Worm (Caenorhabditis elegans) whole organism, late embryonic: ENCODE data around the gene F48G7.5.

ENCODE experiments used
- F13H6.1 ChIP-seq: sonication (generic microtip); optimal IDR thresholded peaks from 2 replicates; lab custom pipeline; 2016; ENCODE audit warnings: missing genetic modification characterization, missing compliant biosample characterization
- Y22D7AL.16 ChIP-seq: sonication (generic microtip); optimal IDR thresholded peaks from 2 replicates; lab custom pipeline; 2016; ENCODE audit warnings: missing genetic modification characterization, missing compliant biosample characterization
- ahr-1 ChIP-seq: sonication (generic microtip); optimal IDR thresholded peaks from 2 replicates; lab custom pipeline; 2016; ENCODE audit warnings: missing genetic modification characterization, missing compliant biosample characterization
- ceh-18 ChIP-seq: sonication (generic microtip); optimal IDR thresholded peaks from 2 replicates; lab custom pipeline; 2016; ENCODE audit warnings: missing genetic modification characterization, missing compliant biosample characterization
- ceh-19 ChIP-seq: fragments of 200-800 bp; sonication (Bioruptor generic); optimal IDR thresholded peaks from 2 replicates; lab custom pipeline; 2018; ENCODE audit warnings: mild to moderate bottlenecking, missing genetic modification characterization, missing compliant biosample characterization
- ceh-2 ChIP-seq: sonication (generic microtip); optimal IDR thresholded peaks from 2 replicates; lab custom pipeline; 2016; ENCODE audit warnings: missing genotype, missing genetic modification characterization, missing compliant biosample characterization
- ceh-22 ChIP-seq: sonication (generic microtip); optimal IDR thresholded peaks from 2 replicates; lab custom pipeline; 2017; ENCODE audit warnings: missing biosample characterization, missing genetic modification characterization
- ceh-31 ChIP-seq: sonication (generic microtip); optimal IDR thresholded peaks from 2 replicates; lab custom pipeline; 2016; ENCODE audit warnings: missing genetic modification characterization, missing compliant biosample characterization
- ceh-6 ChIP-seq: fragments of 200-800 bp; sonication (Bioruptor generic); optimal IDR thresholded peaks from 2 replicates; lab custom pipeline; 2018; ENCODE audit warnings: mild to moderate bottlenecking, missing genetic modification characterization, missing compliant biosample characterization
- ceh-9 ChIP-seq: sonication (generic microtip); optimal IDR thresholded peaks from 2 replicates; lab custom pipeline; 2016; ENCODE audit warnings: mild to moderate bottlenecking, missing genetic modification characterization, inconsistent platforms, missing compliant biosample characterization
- elt-2 ChIP-seq: sonication (generic microtip); optimal IDR thresholded peaks from 2 replicates; lab custom pipeline; 2016; ENCODE audit warnings: missing genetic modification reagents, missing genetic modification characterization, missing compliant biosample characterization
- elt-4 ChIP-seq: sonication (generic microtip); optimal IDR thresholded peaks from 2 replicates; lab custom pipeline; 2016; ENCODE audit warnings: missing genetic modification characterization, missing compliant biosample characterization
- fkh-10 ChIP-seq: fragments of 150-350 bp; optimal IDR thresholded peaks from 2 replicates; lab custom pipeline; 2014; ENCODE audit warnings: missing biosample characterization, missing genetic modification reagents, missing genetic modification characterization
- gmeb-2 ChIP-seq: sonication (generic microtip); optimal IDR thresholded peaks from 2 replicates; lab custom pipeline; 2016; ENCODE audit warnings: missing genetic modification characterization, inconsistent platforms, missing compliant biosample characterization
- hlh-13 ChIP-seq: fragments of 200-800 bp; sonication (Bioruptor generic); optimal IDR thresholded peaks from 2 replicates; lab custom pipeline; 2018; ENCODE audit warnings: mild to moderate bottlenecking, missing genetic modification characterization, missing compliant biosample characterization
- hlh-30 ChIP-seq: sonication (generic microtip); optimal IDR thresholded peaks from 2 replicates; lab custom pipeline; 2017; ENCODE audit warnings: antibody characterized with exemption, missing genetic modification characterization, missing compliant biosample characterization; ENCODE audit not compliant: insufficient read depth
- nfya-1 ChIP-seq: sonication (generic microtip); optimal IDR thresholded peaks from 2 replicates; lab custom pipeline; 2017; ENCODE audit warnings: missing genetic modification characterization, mild to moderate bottlenecking, missing compliant biosample characterization, antibody characterized with exemption, moderate library complexity
- nhr-11 ChIP-seq: fragments of 150-350 bp; optimal IDR thresholded peaks from 2 replicates; lab custom pipeline; 2014; ENCODE audit warnings: missing biosample characterization, missing genetic modification characterization
- npax-4 ChIP-seq: sonication (generic microtip); optimal IDR thresholded peaks from 2 replicates; lab custom pipeline; 2016; ENCODE audit warnings: missing genetic modification characterization, missing compliant biosample characterization
- odd-2 ChIP-seq: sonication (generic microtip); optimal IDR thresholded peaks from 2 replicates; lab custom pipeline; 2017; ENCODE audit warnings: antibody characterized with exemption, mild to moderate bottlenecking, missing genetic modification characterization, missing compliant biosample characterization
- pag-3 ChIP-seq: sonication (generic microtip); optimal IDR thresholded peaks from 2 replicates; lab custom pipeline; 2016; ENCODE audit warnings: missing compliant biosample characterization, missing genetic modification characterization, borderline replicate concordance
- pax-1 ChIP-seq: fragments of 150-350 bp; optimal IDR thresholded peaks from 2 replicates; lab custom pipeline; 2014; ENCODE audit warnings: missing biosample characterization, missing genetic modification characterization
- pha-4 ChIP-seq: fragments of 150-350 bp; optimal IDR thresholded peaks from 2 replicates; lab custom pipeline; 2018; ENCODE audit warnings: missing biosample characterization, missing genetic modification reagents, missing genetic modification characterization
- pqm-1 ChIP-seq: sonication (generic microtip); optimal IDR thresholded peaks from 2 replicates; lab custom pipeline; 2016; ENCODE audit warnings: missing genetic modification characterization, missing compliant biosample characterization
- pros-1 ChIP-seq: fragments of 150-350 bp; optimal IDR thresholded peaks from 2 replicates; lab custom pipeline; 2014; ENCODE audit warnings: missing biosample characterization, missing genetic modification reagents, missing genetic modification characterization
- rnt-1 ChIP-seq: sonication (generic microtip); optimal IDR thresholded peaks from 2 replicates; lab custom pipeline; 2016; ENCODE audit warnings: missing genetic modification characterization, missing compliant biosample characterization
- sox-2 ChIP-seq: fragments of 200-800 bp; sonication (Bioruptor generic); IDR thresholded peaks from 2 replicates; pipeline ENCODE4 v1.3.6; 2022; ENCODE audit warnings: missing genetic modification reagents, missing genetic modification characterization, missing compliant biosample characterization
- syd-9 ChIP-seq: sonication (generic microtip); optimal IDR thresholded peaks from 2 replicates; lab custom pipeline; 2016; ENCODE audit warnings: mild to moderate bottlenecking, missing genetic modification characterization, moderate library complexity, missing compliant biosample characterization
- unc-3 ChIP-seq, 2 experiments: fragments of 200-800 bp in 1 of 2; sonication (Bioruptor generic) in 1 of 2; sonication (generic microtip) in 1 of 2; conservative IDR thresholded peaks in 1 of 2; optimal IDR thresholded peaks in 1 of 2; 2 replicates each; pipeline versions ENCODE4 v1.3.6 to Lab custom; 2016 to 2022; ENCODE audit warnings: missing compliant biosample characterization in 2 of 2, missing genetic modification characterization in 2 of 2, missing genetic modification reagents in 1 of 2
- unc-86 ChIP-seq: sonication (generic microtip); optimal IDR thresholded peaks from 2 replicates; lab custom pipeline; 2016; ENCODE audit warnings: missing genetic modification characterization, missing compliant biosample characterization

The F48G7.5 gene

ce11 chrV:646888-647287 is 24.2 kb upstream of the F48G7.5 start, which contains the start of gene ugt-42:
Gene ugt-42, plus strand, starts transcription at chrV:647188.
- TF ChIP-seq fkh-10 (GFP tag; lab: Kevin White, UChicago) (no peak), unc-3 (GFP tag; conservative IDR thresholded peaks at IDR 0.05; lab: Robert Waterston, UW) (no peak), unc-3 (tag; optimal IDR thresholded peaks at IDR 0.05; lab: Kevin White, UChicago) (no peak), ceh-18 (tag; lab: Kevin White, UChicago) (no peak)

DNA sequence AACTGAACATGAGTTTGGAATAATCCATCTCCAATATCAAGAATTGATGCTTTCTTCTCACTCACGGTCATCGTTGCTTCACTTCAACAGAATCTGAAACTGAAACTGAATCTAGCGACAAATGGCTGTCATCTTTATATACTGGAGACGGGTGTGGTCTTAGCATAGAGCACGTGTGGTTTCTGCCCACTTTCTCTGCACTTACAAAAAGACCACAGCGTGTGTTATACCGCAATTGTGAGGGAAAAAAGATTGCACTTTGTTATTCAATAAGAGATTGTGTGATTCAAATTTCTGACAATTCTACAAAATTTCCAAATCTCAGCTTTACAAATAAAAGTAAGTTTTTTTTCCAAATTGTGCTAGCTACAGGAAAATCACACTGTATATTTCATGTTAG is 23.4 kb upstream of the F48G7.5 start, which contains the start of gene F48G7.12:
Gene F48G7.12, minus strand, starts transcription at position 101 of the 400 bp plus-strand sequence.
- TF ChIP-seq ceh-19 = no peak
- no peak for TF ChIP-seq ceh-6 (GFP tag; lab: Kevin White, UChicago)
- TF ChIP-seq gmeb-2 (tag; lab: Kevin White, UChicago) = no peak

- TF ChIP-seq hlh-30 (tag; lab: Kevin White, UChicago) (peak; percentile 29), hlh-13 (GFP tag; lab: Kevin White, UChicago) (no peak), ahr-1 (no peak), nfya-1 (tag; lab: Kevin White, UChicago) (peak; percentile 18)
- TF ChIP-seq, all 69 proteins: peak for 2
Measured at ce11 chrV:642750-643149, 20.0 kb upstream of the F48G7.5 start, which contains the start of gene nhr-190. Gene nhr-190, minus strand, starts transcription at chrV:642924.

- TF ChIP-seq ceh-9 (tag; lab: Kevin White, UChicago) = no peak
- no peak for TF ChIP-seq ahr-1
- TF ChIP-seq pax-1 (tag; lab: Kevin White, UChicago) = no peak
- no peak for TF ChIP-seq sox-2 (GFP tag; lab: Robert Waterston, UW)
- TF ChIP-seq gmeb-2 (tag; lab: Kevin White, UChicago) = no peak
Measured at ce11 chrV:638328-638727, 15.6 kb upstream of the F48G7.5 start, which contains the start of gene srj-37. Gene srj-37, plus strand, starts transcription at chrV:638628.

- TF ChIP-seq nhr-11 (tag; lab: Kevin White, UChicago) = no peak
- no peak for TF ChIP-seq pqm-1 (tag; lab: Kevin White, UChicago)
- TF ChIP-seq Y22D7AL.16 = no peak
- TF ChIP-seq ahr-1 = no peak
- no peak for TF ChIP-seq elt-4 (tag; lab: Kevin White, UChicago)
- TF ChIP-seq ceh-2 = no peak
- no peak for TF ChIP-seq ceh-22 (tag; lab: Kevin White, UChicago)
- no peak for TF ChIP-seq elt-2 (tag; lab: Kevin White, UChicago)
- no peak for TF ChIP-seq pha-4 (tag; lab: Kevin White, UChicago)
- no peak for TF ChIP-seq pros-1 (tag; lab: Kevin White, UChicago)
- no peak for TF ChIP-seq npax-4 (tag; lab: Kevin White, UChicago)
- no peak for TF ChIP-seq ceh-31
- TF ChIP-seq pax-1 (tag; lab: Kevin White, UChicago) = no peak
- TF ChIP-seq ceh-18 (tag; lab: Kevin White, UChicago) = no peak
- TF ChIP-seq unc-86 (tag; lab: Kevin White, UChicago) = no peak
- no peak for TF ChIP-seq odd-2 (tag; lab: Kevin White, UChicago)
- no peak for TF ChIP-seq F13H6.1 (tag; lab: Kevin White, UChicago)
- TF ChIP-seq rnt-1 (tag; lab: Kevin White, UChicago) = no peak
- no peak for TF ChIP-seq pag-3
- TF ChIP-seq syd-9 = no peak
Measured at ce11 chrV:636281-636680, 13.5 kb upstream of the F48G7.5 start, which contains the start of gene pals-31. Gene pals-31, plus strand, starts transcription at chrV:636581.

ce11 chrV:635630-636029 is 12.9 kb upstream of the F48G7.5 start:
- TF ChIP-seq hlh-30 (tag; lab: Kevin White, UChicago) = peak; percentile 28
- TF ChIP-seq ceh-9 (tag; lab: Kevin White, UChicago) = no peak
- TF ChIP-seq, all 69 proteins: peak for 1
